Fruit fly (Drosophila melanogaster) ovary, adult (tissue): ENCODE results near the gene CG43059.

Source experiments
- CG17801 ChIP-seq: fragments of 200-800 bp; optimal IDR thresholded peaks from 2 replicates; lab custom pipeline; 2019; ENCODE audit warnings: missing biosample characterization, mild to moderate bottlenecking, missing genetic modification characterization, moderate library complexity; ENCODE audit not compliant: partially characterized antibody

Gene CG43059

dm6 chr3L:8299224-8300130, 19.3 kb downstream of the CG43059 start, which contains the start of the genes Arl5 and CG13671:
Gene Arl5 (minus strand): TSS chr3L:8299839.
Gene CG13671 (plus strand): TSS chr3L:8300064.
- TF ChIP-seq CG17801 (GFP tag; lab: Kevin White, UChicago): peak; percentile 72

dm6 chr3L:8297488-8297887, 21.3 kb downstream of the CG43059 start:
- TF ChIP-seq CG17801 (GFP tag; lab: Kevin White, UChicago): no peak

- peak; percentile 21 for TF ChIP-seq CG17801 (GFP tag; lab: Kevin White, UChicago)
Observed at dm6 chr3L:8296941-8297340, 21.8 kb downstream of the CG43059 start, which contains the start of gene Rab19. Gene Rab19 (plus strand): TSS chr3L:8297018.

DNA sequence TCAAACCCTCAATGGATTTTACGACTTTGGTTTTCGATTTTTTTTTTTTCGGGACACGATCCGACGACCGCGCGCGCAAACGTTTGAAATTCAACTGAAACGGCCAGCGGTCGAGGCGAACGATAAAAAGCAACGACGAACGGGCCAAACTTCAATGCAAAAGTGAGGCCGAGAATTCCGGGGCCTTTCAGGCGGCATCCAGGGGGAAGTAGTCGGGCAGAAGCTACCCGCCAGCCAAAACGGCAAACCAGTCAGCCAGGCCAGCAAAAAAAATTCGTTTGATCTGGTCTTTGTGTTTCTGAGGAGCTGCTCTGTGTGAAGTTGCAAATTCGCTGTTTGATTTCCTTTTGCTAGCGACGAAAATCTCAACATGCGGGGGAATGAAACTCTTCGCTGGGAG, 23.5 kb downstream of the CG43059 start, which contains the start of gene CG7201:
TSS of gene CG7201 (minus strand) at position 101 of the 400 bp plus-strand sequence.
- TF ChIP-seq CG17801 (GFP tag; lab: Kevin White, UChicago): no peak

dm6 chr3L:8289336-8290258, 29.2 kb downstream of the CG43059 start, which contains the start of gene cert:
Gene cert (minus strand): TSS chr3L:8289870.
- peak; percentile 28 for TF ChIP-seq CG17801 (GFP tag; lab: Kevin White, UChicago)

DNA sequence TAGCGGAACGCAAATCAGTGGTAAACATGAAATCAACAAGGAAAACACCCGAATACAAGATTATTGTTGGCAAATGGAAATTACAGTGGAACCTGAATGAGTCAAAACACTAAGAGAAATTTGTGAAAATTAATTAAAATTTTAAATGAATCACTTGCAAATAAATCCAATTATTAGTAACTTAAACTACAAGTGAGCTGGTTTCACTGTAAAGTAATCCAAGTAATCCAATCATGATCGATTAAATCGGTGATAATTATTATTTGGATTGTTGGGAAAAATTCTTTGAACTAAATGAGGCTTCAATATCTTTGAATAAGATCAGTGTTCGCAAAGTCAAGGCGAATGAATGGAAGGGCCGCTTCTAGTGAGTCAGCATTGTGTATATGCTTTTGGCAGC, 30.4 kb downstream of the CG43059 start:
- no peak for TF ChIP-seq CG17801 (GFP tag; lab: Kevin White, UChicago)

DNA sequence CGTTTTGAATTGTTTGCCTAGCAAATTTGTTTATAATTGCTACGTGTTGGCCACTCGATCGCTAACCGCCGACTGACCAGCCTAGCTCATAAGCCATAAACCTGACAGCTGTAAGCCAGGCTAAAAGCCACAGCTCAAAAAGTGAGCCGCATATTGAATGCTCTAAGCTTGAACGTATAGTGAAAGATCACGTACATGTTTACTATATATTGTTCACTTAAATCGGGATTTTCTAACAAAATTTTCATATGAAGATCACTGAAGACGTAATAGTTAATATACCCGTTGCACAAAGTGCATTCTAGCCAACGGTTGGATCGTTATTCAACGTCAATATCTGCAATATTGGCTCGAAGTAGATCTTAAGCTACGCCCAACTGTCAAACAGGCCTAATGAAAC, 32.4 kb downstream of the CG43059 start:
- no peak for TF ChIP-seq CG17801 (GFP tag; lab: Kevin White, UChicago)

DNA sequence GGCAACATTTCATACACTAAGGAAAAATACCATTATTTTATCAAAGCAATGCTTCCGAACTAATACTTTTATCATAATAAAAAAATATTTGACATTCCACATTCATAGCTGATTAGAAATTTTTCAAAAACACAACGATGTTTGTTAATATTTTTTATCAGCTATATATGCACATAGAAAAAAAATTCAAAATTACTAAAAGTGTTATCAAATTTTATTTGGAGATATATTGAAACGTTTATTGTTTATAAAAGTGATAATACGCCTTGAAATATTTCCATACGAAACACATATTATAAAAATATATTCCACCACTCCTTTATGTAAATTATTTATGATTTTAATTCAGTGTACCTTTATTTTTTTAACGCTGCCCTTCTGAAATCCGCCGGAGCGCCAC, 33.0 kb downstream of the CG43059 start:
- no peak for TF ChIP-seq CG17801 (GFP tag; lab: Kevin White, UChicago)

DNA sequence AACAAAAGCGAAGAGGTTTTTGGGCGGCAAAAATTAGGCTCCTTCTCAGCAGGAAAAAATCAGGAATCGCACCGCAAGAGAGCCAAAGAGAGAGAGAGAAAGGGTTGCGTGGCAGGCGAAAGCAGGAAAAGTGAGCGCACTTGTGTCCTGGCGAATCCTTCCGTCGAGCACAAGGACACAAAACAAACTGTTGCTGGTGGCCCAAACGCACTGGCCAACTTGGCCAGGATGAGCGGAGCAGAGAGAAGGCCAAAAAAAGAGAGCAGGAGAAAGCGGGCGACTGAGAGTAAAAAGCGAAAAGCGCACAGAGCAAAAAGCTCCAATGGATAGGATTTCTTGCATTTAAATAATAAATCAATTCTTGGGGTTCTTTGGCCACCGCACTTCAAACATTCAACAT, 33.5 kb downstream of the CG43059 start:
- TF ChIP-seq CG17801 (GFP tag; lab: Kevin White, UChicago): no peak

dm6 chr3L:8284651-8285050, 34.1 kb downstream of the CG43059 start:
- TF ChIP-seq CG17801 (GFP tag; lab: Kevin White, UChicago): no peak
